Worm (Caenorhabditis elegans): ENCODE measurements around the gene B0228.1.
A peak's percentile ranks its signal among the peaks of the same experiment; 100 is the strongest.

Gene B0228.1

ce11 chrII:7758397-7759135 is 3.4 kb downstream of the B0228.1 start, which contains the start of gene B0228.7:
Gene B0228.7 (minus strand): TSS chrII:7759023.
- TF ChIP-seq mec-3 (tag; optimal IDR thresholded peaks at IDR 0.05; ENCODE audit: borderline replicate concordance) (no peak), C38D4.7 (GFP tag; optimal IDR thresholded peaks at IDR 0.05) (no peak), pat-9 (tag; optimal IDR thresholded peaks at IDR 0.05) (no peak), elt-2 (tag; optimal IDR thresholded peaks at IDR 0.05) (peak; percentile 48)

ce11 chrII:7761440-7761839 is 6.3 kb downstream of the B0228.1 start, which contains the start of gene B0228.8:
Gene B0228.8 (minus strand): TSS chrII:7761540.
- TF ChIP-seq fkh-6 (tag; optimal IDR thresholded peaks at IDR 0.05): no peak
- no peak for TF ChIP-seq dve-1 (tag; optimal IDR thresholded peaks at IDR 0.05)
- TF ChIP-seq hlh-30 (tag; optimal IDR thresholded peaks at IDR 0.05; ENCODE audit: insufficient read depth): no peak
- no peak for TF ChIP-seq unc-3 (GFP tag; conservative IDR thresholded peaks at IDR 0.05)
- TF ChIP-seq unc-3 (tag; optimal IDR thresholded peaks at IDR 0.05): no peak
- no peak for TF ChIP-seq pat-9 (tag; optimal IDR thresholded peaks at IDR 0.05)
- TF ChIP-seq unc-55 (GFP tag; optimal IDR thresholded peaks at IDR 0.05): no peak
- TF ChIP-seq ceh-19 (GFP tag; optimal IDR thresholded peaks at IDR 0.05): no peak
- TF ChIP-seq sox-2 (GFP tag; IDR thresholded peaks at IDR 0.05): no peak
- TF ChIP-seq elt-2 (tag; optimal IDR thresholded peaks at IDR 0.05): no peak
- TF ChIP-seq ceh-6 (GFP tag; optimal IDR thresholded peaks at IDR 0.05): no peak
- no peak for TF ChIP-seq eyg-1 (tag; optimal IDR thresholded peaks at IDR 0.05)
- no peak for TF ChIP-seq Y22D7AL.16 (tag; optimal IDR thresholded peaks at IDR 0.05)
- TF ChIP-seq lim-6 (tag; optimal IDR thresholded peaks at IDR 0.05): no peak
- no peak for TF ChIP-seq sdc-2 (tag; optimal IDR thresholded peaks at IDR 0.05)
- TF ChIP-seq hlh-15 (tag; optimal IDR thresholded peaks at IDR 0.05): no peak
- TF ChIP-seq pha-2 (tag; optimal IDR thresholded peaks at IDR 0.05): no peak
- no peak for TF ChIP-seq ceh-45 (GFP tag; IDR thresholded peaks at IDR 0.05)
- TF ChIP-seq unc-86 (tag; optimal IDR thresholded peaks at IDR 0.05): no peak
- TF ChIP-seq ceh-30 (tag; optimal IDR thresholded peaks at IDR 0.05): no peak
- no peak for TF ChIP-seq pha-4 (tag; optimal IDR thresholded peaks at IDR 0.05)

ce11 chrII:7763569-7763968 is 8.4 kb downstream of the B0228.1 start, which contains the start of gene B0228.9:
Gene B0228.9 (minus strand): TSS chrII:7763669.
- TF ChIP-seq T23F11.4 (GFP tag; optimal IDR thresholded peaks at IDR 0.05): no peak
- no peak for TF ChIP-seq ceh-6 (GFP tag; optimal IDR thresholded peaks at IDR 0.05)
- TF ChIP-seq npax-4 (tag; optimal IDR thresholded peaks at IDR 0.05): no peak
- TF ChIP-seq Y22D7AL.16 (tag; optimal IDR thresholded peaks at IDR 0.05): no peak
- TF ChIP-seq lin-11 (tag; optimal IDR thresholded peaks at IDR 0.05): no peak
- no peak for TF ChIP-seq odd-2 (tag; optimal IDR thresholded peaks at IDR 0.05)
- TF ChIP-seq hlh-15 (tag; optimal IDR thresholded peaks at IDR 0.05): no peak
- no peak for TF ChIP-seq tbx-2 (tag; optimal IDR thresholded peaks at IDR 0.05)
- no peak for TF ChIP-seq ceh-19 (GFP tag; optimal IDR thresholded peaks at IDR 0.05)
- no peak for TF ChIP-seq hlh-30 (tag; optimal IDR thresholded peaks at IDR 0.05; ENCODE audit: insufficient read depth)

- TF ChIP-seq tbx-2 (tag; optimal IDR thresholded peaks at IDR 0.05): no peak
- no peak for TF ChIP-seq pha-4 (tag; optimal IDR thresholded peaks at IDR 0.05)
- TF ChIP-seq lin-11 (tag; optimal IDR thresholded peaks at IDR 0.05): no peak
- no peak for TF ChIP-seq ceh-45 (GFP tag; IDR thresholded peaks at IDR 0.05)
- TF ChIP-seq unc-42 (tag; optimal IDR thresholded peaks at IDR 0.05): no peak
- TF ChIP-seq eyg-1 (tag; optimal IDR thresholded peaks at IDR 0.05): no peak
- no peak for TF ChIP-seq odd-2 (tag; optimal IDR thresholded peaks at IDR 0.05)
- no peak for TF ChIP-seq elt-4 (tag; optimal IDR thresholded peaks at IDR 0.05)
- TF ChIP-seq ceh-6 (GFP tag; optimal IDR thresholded peaks at IDR 0.05): no peak
- no peak for TF ChIP-seq sdc-2 (tag; optimal IDR thresholded peaks at IDR 0.05)
- TF ChIP-seq ceh-30 (tag; optimal IDR thresholded peaks at IDR 0.05): no peak
- TF ChIP-seq K02D7.2 (tag; optimal IDR thresholded peaks at IDR 0.05): no peak
- TF ChIP-seq ceh-19 (GFP tag; optimal IDR thresholded peaks at IDR 0.05): no peak
- no peak for TF ChIP-seq nfya-1 (tag; optimal IDR thresholded peaks at IDR 0.05)
- TF ChIP-seq ceh-2 (tag; optimal IDR thresholded peaks at IDR 0.05): no peak
- no peak for TF ChIP-seq unc-86 (tag; optimal IDR thresholded peaks at IDR 0.05)
- no peak for TF ChIP-seq ceh-48 (tag; optimal IDR thresholded peaks at IDR 0.05)
- TF ChIP-seq elt-2 (tag; optimal IDR thresholded peaks at IDR 0.05): no peak
- TF ChIP-seq C08G9.2 (tag; optimal IDR thresholded peaks at IDR 0.05): no peak
- no peak for TF ChIP-seq madf-2 (tag; optimal IDR thresholded peaks at IDR 0.05)
Measured at ce11 chrII:7765456-7765855, 10.3 kb downstream of the B0228.1 start, which contains the start of gene srh-39. Gene srh-39 (minus strand): TSS chrII:7765556.

Measured in whole organism, late embryonic.